Worm (Caenorhabditis elegans): ENCODE data around the gene F32H5.1.

F32H5.1 gene

DNA sequence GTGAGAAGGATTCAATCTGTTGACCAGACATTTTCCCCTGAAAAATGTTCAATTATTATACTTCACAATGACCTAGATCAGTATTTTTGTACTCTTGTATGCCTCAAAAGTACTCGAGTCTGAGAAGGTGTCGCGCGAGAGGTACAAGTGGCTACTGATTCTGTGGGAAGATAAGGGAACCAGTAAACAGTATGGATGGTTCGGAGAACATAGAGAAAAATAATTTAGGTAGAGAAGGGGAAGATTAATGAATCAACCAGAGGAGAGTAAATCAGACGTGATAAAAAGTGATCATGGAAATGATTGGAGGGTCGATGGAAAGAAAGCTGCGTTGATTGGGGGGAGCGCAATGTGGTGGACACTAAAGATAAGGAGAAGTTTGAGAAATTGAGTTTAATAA, 31.6 kb upstream of the F32H5.1 start:
- no peak for TF ChIP-seq eor-1 (tag; optimal IDR thresholded peaks at IDR 0.05)
- TF ChIP-seq jun-1 (tag; optimal IDR thresholded peaks at IDR 0.05): no peak
- no peak for TF ChIP-seq pha-4 (tag; optimal IDR thresholded peaks at IDR 0.05)
- TF ChIP-seq pqm-1 (tag; optimal IDR thresholded peaks at IDR 0.05): no peak
- no peak for TF ChIP-seq skn-1 (tag; optimal IDR thresholded peaks at IDR 0.05)
- TF ChIP-seq nhr-67 (tag; optimal IDR thresholded peaks at IDR 0.05): no peak
- TF ChIP-seq ztf-11 (tag; optimal IDR thresholded peaks at IDR 0.05): no peak
- TF ChIP-seq nhr-12 (tag; optimal IDR thresholded peaks at IDR 0.05): no peak
- TF ChIP-seq tbx-2 (tag; optimal IDR thresholded peaks at IDR 0.05): no peak
- no peak for TF ChIP-seq lin-39 (tag; optimal IDR thresholded peaks at IDR 0.05)
- TF ChIP-seq elt-2 (tag; optimal IDR thresholded peaks at IDR 0.05): no peak
- peak in 2 of 3 experiments; percentile 66 to 80 for TF ChIP-seq elt-3 (tag; optimal IDR thresholded peaks at IDR 0.05)
- peak; percentile 8 for TF ChIP-seq nfya-1 (tag; optimal IDR thresholded peaks at IDR 0.05; ENCODE audit: insufficient read depth)
- TF ChIP-seq zag-1 (tag; optimal IDR thresholded peaks at IDR 0.05): no peak
- TF ChIP-seq aly-2 (tag; optimal IDR thresholded peaks at IDR 0.05): no peak
- peak; percentile 13 for TF ChIP-seq nhr-43 (tag; optimal IDR thresholded peaks at IDR 0.05; ENCODE audit: poor library complexity, severe bottlenecking)
- TF ChIP-seq lin-15B (tag; optimal IDR thresholded peaks at IDR 0.05): no peak
- TF ChIP-seq nhr-28 (tag; optimal IDR thresholded peaks at IDR 0.05): no peak
- TF ChIP-seq ZK546.5 (tag; optimal IDR thresholded peaks at IDR 0.05): no peak
- no peak for TF ChIP-seq ceh-82 (tag; optimal IDR thresholded peaks at IDR 0.05)
- no peak for TF ChIP-seq unc-39 (tag; optimal IDR thresholded peaks at IDR 0.05)
- TF ChIP-seq hmg-11 (tag; optimal IDR thresholded peaks at IDR 0.05): no peak
- no peak for TF ChIP-seq fkh-10 (GFP tag; optimal IDR thresholded peaks at IDR 0.05)
- TF ChIP-seq snpc-4 (tag; optimal IDR thresholded peaks at IDR 0.05): no peak
- no peak for TF ChIP-seq nhr-237 (tag; optimal IDR thresholded peaks at IDR 0.05)
- no peak for TF ChIP-seq ztf-4 (tag; optimal IDR thresholded peaks at IDR 0.05)
- peak; percentile 62 for TF ChIP-seq nhr-23 (tag; optimal IDR thresholded peaks at IDR 0.05)
- TF ChIP-seq sea-2 (GFP tag; optimal IDR thresholded peaks at IDR 0.05): no peak
- TF ChIP-seq fkh-2 (tag; optimal IDR thresholded peaks at IDR 0.05): no peak
- no peak for TF ChIP-seq fos-1 (tag; optimal IDR thresholded peaks at IDR 0.05)
- no peak for TF ChIP-seq lsy-12 (tag; optimal IDR thresholded peaks at IDR 0.05)
- no peak for TF ChIP-seq unc-62 (GFP tag; optimal IDR thresholded peaks at IDR 0.05)
- TF ChIP-seq daf-12 (tag; optimal IDR thresholded peaks at IDR 0.05): no peak
- TF ChIP-seq nhr-76 (tag; optimal IDR thresholded peaks at IDR 0.05): no peak
- TF ChIP-seq nhr-11 (tag; optimal IDR thresholded peaks at IDR 0.05): no peak
- peak; percentile 12 for TF ChIP-seq ceh-28 (tag; optimal IDR thresholded peaks at IDR 0.05)
- TF ChIP-seq ama-1 (optimal IDR thresholded peaks at IDR 0.05): no peak
- TF ChIP-seq elt-1 (tag; optimal IDR thresholded peaks at IDR 0.05): no peak
- peak; percentile 67 for TF ChIP-seq nhr-25 (tag; optimal IDR thresholded peaks at IDR 0.05)
- TF ChIP-seq mml-1 (tag; optimal IDR thresholded peaks at IDR 0.05): no peak

DNA sequence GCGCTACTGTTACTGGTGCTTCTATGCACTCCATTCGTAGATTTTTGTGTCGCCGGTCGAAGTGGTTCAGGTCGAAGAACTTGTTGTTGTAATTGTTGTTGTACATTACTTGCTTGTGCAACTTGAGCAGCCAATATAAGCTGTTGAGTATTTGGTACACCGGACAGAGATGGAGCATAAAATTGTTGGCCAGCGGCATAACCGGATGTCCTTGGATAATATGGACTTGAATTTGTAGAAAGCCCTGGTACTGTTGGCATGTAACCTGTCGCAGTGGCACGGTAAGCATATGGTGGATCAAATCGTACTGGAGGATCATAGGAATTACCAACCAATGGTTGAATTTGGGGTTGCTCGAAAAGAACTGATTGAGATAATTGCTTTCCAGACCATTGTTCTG, 31.1 kb upstream of the F32H5.1 start:
- TF ChIP-seq unc-62 (GFP tag; optimal IDR thresholded peaks at IDR 0.05) (no peak), elt-3 (tag; optimal IDR thresholded peaks at IDR 0.05) (no peak), ceh-16 (tag; optimal IDR thresholded peaks at IDR 0.05) (no peak), egl-27 (tag; optimal IDR thresholded peaks at IDR 0.05) (no peak), nhr-23 (tag; optimal IDR thresholded peaks at IDR 0.05) (no peak), hmg-11 (tag; optimal IDR thresholded peaks at IDR 0.05) (no peak), elt-2 (tag; optimal IDR thresholded peaks at IDR 0.05) (no peak)

DNA sequence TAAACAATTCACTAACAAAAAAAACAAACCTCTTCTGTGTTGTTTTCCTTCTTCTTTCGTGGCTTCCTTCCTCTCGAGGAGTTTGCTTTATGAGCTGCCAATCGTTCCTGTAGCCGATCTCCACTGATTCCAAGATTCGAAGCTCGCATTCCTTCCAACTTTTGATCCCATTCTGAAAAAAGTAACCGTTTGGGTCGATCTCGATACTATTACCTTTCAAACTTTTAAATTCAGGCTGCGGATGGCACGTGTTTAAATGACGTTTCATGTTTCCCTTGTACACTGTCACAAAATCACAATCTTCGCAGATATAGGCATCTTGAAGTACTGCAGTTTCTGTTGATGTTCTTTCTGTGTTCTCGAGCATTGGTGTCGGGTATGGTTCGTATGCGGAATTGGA, 29.6 kb upstream of the F32H5.1 start:
- TF ChIP-seq R02D3.7 (tag; optimal IDR thresholded peaks at IDR 0.05) (no peak), nhr-23 (tag; optimal IDR thresholded peaks at IDR 0.05) (no peak), ceh-28 (tag; optimal IDR thresholded peaks at IDR 0.05) (no peak), mml-1 (tag; optimal IDR thresholded peaks at IDR 0.05) (no peak)
